Worm (Caenorhabditis elegans) whole organism, L4 larva: Measurements from ENCODE around the gene jnk-1.

ENCODE experiments used
- F10B5.3 ChIP-seq: sonication (generic microtip); optimal IDR thresholded peaks from 2 replicates; lab custom pipeline; 2016; ENCODE audit warnings: mild to moderate bottlenecking, missing genetic modification characterization, missing compliant biosample characterization
- F26F4.8 ChIP-seq: fragments of 200-800 bp; sonication (Bioruptor generic); conservative IDR thresholded peaks from 2 replicates; pipeline ENCODE4 v1.3.6; 2022; ENCODE audit warnings: missing genetic modification characterization, missing compliant biosample characterization
- R02D3.7 ChIP-seq: fragments of 150-350 bp; sonication (generic microtip); optimal IDR thresholded peaks from 3 replicates; lab custom pipeline; 2014; ENCODE audit warnings: missing biosample characterization, missing genetic modification characterization
- Y105C5A.15 ChIP-seq: fragments of 200-800 bp; sonication (Bioruptor generic); IDR thresholded peaks from 2 replicates; pipeline ENCODE4 v1.3.6; 2022; ENCODE audit warnings: missing genetic modification characterization, missing compliant biosample characterization
- Y48G9A.11 ChIP-seq: fragments of 200-800 bp; sonication (Bioruptor generic); IDR thresholded peaks from 2 replicates; pipeline ENCODE4 v1.3.6; 2022; ENCODE audit warnings: missing genetic modification reagents, missing genetic modification characterization, missing compliant biosample characterization
- ZK337.2 ChIP-seq: fragments of 200-800 bp; sonication (Bioruptor generic); IDR thresholded peaks from 2 replicates; pipeline ENCODE4 v1.3.6; 2022; ENCODE audit warnings: missing genetic modification reagents, missing genetic modification characterization, missing compliant biosample characterization
- aha-1 ChIP-seq: fragments of 150-350 bp; peaks from one replicate; lab custom pipeline; 2014; ENCODE audit warnings: missing biosample characterization, missing genetic modification characterization
- aly-2 ChIP-seq: sonication (generic microtip); optimal IDR thresholded peaks from 2 replicates; lab custom pipeline; 2018; ENCODE audit warnings: missing biosample characterization, missing genetic modification characterization
- ama-1 ChIP-seq: fragments of 150-350 bp; optimal IDR thresholded peaks from 2 replicates; lab custom pipeline; 2014; ENCODE audit warnings: inconsistent platforms, mixed read lengths
- ceh-28 ChIP-seq: fragments of 150-350 bp; optimal IDR thresholded peaks from 2 replicates; lab custom pipeline; 2014; ENCODE audit warnings: missing biosample characterization, missing genetic modification reagents, missing genetic modification characterization
- ceh-32 ChIP-seq: sonication (generic microtip); optimal IDR thresholded peaks from 2 replicates; lab custom pipeline; 2016; ENCODE audit warnings: mild to moderate bottlenecking, missing genetic modification characterization, missing compliant biosample characterization; ENCODE audit not compliant: poor library complexity
- ceh-44 ChIP-seq: fragments of 200-800 bp; sonication (Bioruptor generic); IDR thresholded peaks from 2 replicates; pipeline ENCODE4 v1.3.6; 2022; ENCODE audit warnings: missing genetic modification reagents, missing genetic modification characterization, missing compliant biosample characterization
- ceh-62 ChIP-seq: sonication (generic microtip); optimal IDR thresholded peaks from 2 replicates; lab custom pipeline; 2017; ENCODE audit warnings: missing biosample characterization, missing genetic modification characterization
- ceh-82 ChIP-seq: sonication (generic microtip); optimal IDR thresholded peaks from 2 replicates; lab custom pipeline; 2017; ENCODE audit warnings: missing biosample characterization, missing genetic modification characterization
- ces-1 ChIP-seq: fragments of 150-350 bp; sonication (generic microtip); optimal IDR thresholded peaks from 4 replicates; lab custom pipeline; 2014; ENCODE audit warnings: missing biosample characterization, missing genetic modification reagents, missing genetic modification characterization
- cey-2 ChIP-seq: sonication (generic microtip); optimal IDR thresholded peaks from 3 replicates; lab custom pipeline; 2017; ENCODE audit warnings: missing genetic modification characterization, mild to moderate bottlenecking, missing compliant biosample characterization, antibody characterized with exemption, borderline replicate concordance; ENCODE audit not compliant: insufficient read depth
- ctbp-1 ChIP-seq: fragments of 200-800 bp; sonication (Bioruptor generic); IDR thresholded peaks from 2 replicates; pipeline ENCODE4 v1.3.6; 2022; ENCODE audit warnings: missing genetic modification reagents, missing genetic modification characterization, missing compliant biosample characterization
- daf-12 ChIP-seq: fragments of 150-350 bp; optimal IDR thresholded peaks from 2 replicates; lab custom pipeline; 2014; ENCODE audit warnings: missing biosample characterization, missing genetic modification reagents, missing genetic modification characterization
- daf-19 ChIP-seq: fragments of 200-800 bp; sonication (Bioruptor generic); conservative IDR thresholded peaks from 2 replicates; pipeline ENCODE4 v1.3.6; 2022; ENCODE audit warnings: missing genetic modification characterization, missing compliant biosample characterization
- duxl-1 ChIP-seq: sonication (generic microtip); optimal IDR thresholded peaks from 2 replicates; lab custom pipeline; 2016; ENCODE audit warnings: mild to moderate bottlenecking, missing genetic modification characterization, moderate library complexity, missing compliant biosample characterization; ENCODE audit not compliant: poor library complexity
- dve-1 ChIP-seq: sonication (generic microtip); optimal IDR thresholded peaks from 2 replicates; lab custom pipeline; 2017; ENCODE audit warnings: antibody characterized with exemption, mild to moderate bottlenecking, missing genetic modification characterization, missing compliant biosample characterization; ENCODE audit not compliant: insufficient read depth
- egl-27 ChIP-seq: sonication (generic microtip); optimal IDR thresholded peaks from 3 replicates; lab custom pipeline; 2017; ENCODE audit warnings: missing biosample characterization, missing genetic modification reagents, missing genetic modification characterization
- egl-43 ChIP-seq: fragments of 200-800 bp; sonication (Bioruptor generic); IDR thresholded peaks from 2 replicates; pipeline ENCODE4 v1.3.6; 2022; ENCODE audit warnings: missing genetic modification reagents, missing genetic modification characterization, missing compliant biosample characterization
- gei-8 ChIP-seq: fragments of 200-800 bp; sonication (Bioruptor generic); optimal IDR thresholded peaks from 2 replicates; lab custom pipeline; 2018; ENCODE audit warnings: mild to moderate bottlenecking, missing genetic modification characterization, missing compliant biosample characterization
- hlh-30 ChIP-seq: sonication (generic microtip); optimal IDR thresholded peaks from 2 replicates; lab custom pipeline; 2017; ENCODE audit warnings: antibody characterized with exemption, mild to moderate bottlenecking, missing genetic modification characterization, missing compliant biosample characterization; ENCODE audit not compliant: insufficient read depth
- lin-13 ChIP-seq: fragments of 150-350 bp; optimal IDR thresholded peaks from 2 replicates; lab custom pipeline; 2014; ENCODE audit warnings: missing biosample characterization, missing genetic modification reagents, missing genetic modification characterization
- lin-29 ChIP-seq: fragments of 200-800 bp; sonication (Bioruptor generic); IDR thresholded peaks from 2 replicates; pipeline ENCODE4 v1.3.6; 2022; ENCODE audit warnings: missing genetic modification reagents, missing genetic modification characterization, missing compliant biosample characterization
- lin-38 ChIP-seq: fragments of 200-800 bp; sonication (Bioruptor generic); IDR thresholded peaks from 2 replicates; pipeline ENCODE4 v1.3.6; 2022; ENCODE audit warnings: missing genetic modification reagents, missing genetic modification characterization, missing compliant biosample characterization
- lir-3 ChIP-seq: sonication (generic microtip); optimal IDR thresholded peaks from 2 replicates; lab custom pipeline; 2016; ENCODE audit warnings: mild to moderate bottlenecking, missing genetic modification characterization, missing compliant biosample characterization
- lsy-2 ChIP-seq, 2 experiments: fragments of 150-350 bp in 1 of 2; sonication (generic microtip) in 1 of 2; optimal IDR thresholded peaks; 2 replicates each; lab custom pipeline; 2014 to 2017; ENCODE audit warnings: missing biosample characterization in 2 of 2, missing genetic modification characterization in 2 of 2
- madf-5 ChIP-seq, 2 experiments: fragments of 200-800 bp; sonication (Bioruptor generic); IDR thresholded peaks; 2 replicates each; pipeline ENCODE4 v1.3.6; 2022; ENCODE audit warnings: missing compliant biosample characterization in 2 of 2, missing genetic modification characterization in 2 of 2
- mes-2 ChIP-seq: sonication (generic microtip); optimal IDR thresholded peaks from 2 replicates; lab custom pipeline; 2016; ENCODE audit warnings: missing genotype, mild to moderate bottlenecking, missing genetic modification characterization, missing compliant biosample characterization; ENCODE audit not compliant: poor library complexity, severe bottlenecking
- nhr-10 ChIP-seq: fragments of 150-350 bp; optimal IDR thresholded peaks from 2 replicates; lab custom pipeline; 2014; ENCODE audit warnings: missing biosample characterization, missing genetic modification characterization
- nhr-102 ChIP-seq: sonication (generic microtip); optimal IDR thresholded peaks from 2 replicates; lab custom pipeline; 2016; ENCODE audit warnings: mild to moderate bottlenecking, missing genetic modification characterization, moderate library complexity, missing compliant biosample characterization
- nhr-111 ChIP-seq: fragments of 200-800 bp; sonication (Bioruptor generic); optimal IDR thresholded peaks from 2 replicates; lab custom pipeline; 2018; ENCODE audit warnings: mild to moderate bottlenecking, missing genetic modification characterization, missing compliant biosample characterization
- nhr-28 ChIP-seq: fragments of 150-350 bp; optimal IDR thresholded peaks from 2 replicates; lab custom pipeline; 2014; ENCODE audit warnings: missing biosample characterization, missing genetic modification characterization
- nhr-41 ChIP-seq: fragments of 200-800 bp; sonication (Bioruptor generic); IDR thresholded peaks from 2 replicates; pipeline ENCODE4 v1.3.6; 2022; ENCODE audit warnings: missing genetic modification reagents, missing genetic modification characterization, missing compliant biosample characterization
- nhr-6 ChIP-seq: fragments of 150-350 bp; optimal IDR thresholded peaks from 2 replicates; lab custom pipeline; 2014; ENCODE audit warnings: missing biosample characterization, missing genetic modification characterization
- nhr-77 ChIP-seq: fragments of 150-350 bp; optimal IDR thresholded peaks from 2 replicates; lab custom pipeline; 2014; ENCODE audit warnings: missing biosample characterization, missing genetic modification characterization
- php-3 ChIP-seq: fragments of 200-800 bp; sonication (Bioruptor generic); IDR thresholded peaks from 2 replicates; pipeline ENCODE4 v1.3.6; 2022; ENCODE audit warnings: missing genetic modification reagents, missing genetic modification characterization, missing compliant biosample characterization
- set-16 ChIP-seq: fragments of 200-800 bp; sonication (Bioruptor generic); IDR thresholded peaks from 2 replicates; pipeline ENCODE4 v1.3.6; 2022; ENCODE audit warnings: missing genetic modification reagents, missing genetic modification characterization, missing compliant biosample characterization
- snpc-1.2 ChIP-seq: fragments of 200-800 bp; sonication (Bioruptor generic); IDR thresholded peaks from 2 replicates; pipeline ENCODE4 v1.3.6; 2022; ENCODE audit warnings: missing genetic modification reagents, missing genetic modification characterization, missing compliant biosample characterization
- snpc-4 ChIP-seq: fragments of 150-350 bp; optimal IDR thresholded peaks from 2 replicates; lab custom pipeline; 2014; ENCODE audit warnings: missing biosample characterization, missing genetic modification characterization
- spr-1 ChIP-seq: sonication (generic microtip); optimal IDR thresholded peaks from 2 replicates; lab custom pipeline; 2016; ENCODE audit warnings: mild to moderate bottlenecking, missing genetic modification characterization, missing compliant biosample characterization
- spr-3 ChIP-seq: fragments of 200-800 bp; sonication (Bioruptor generic); optimal IDR thresholded peaks from 2 replicates; lab custom pipeline; 2018; ENCODE audit warnings: mild to moderate bottlenecking, missing genetic modification characterization, missing compliant biosample characterization
- tag-97 ChIP-seq: fragments of 200-800 bp; sonication (Bioruptor generic); IDR thresholded peaks from 2 replicates; pipeline ENCODE4 v1.3.6; 2022; ENCODE audit warnings: missing genetic modification characterization, missing compliant biosample characterization
- unc-130 ChIP-seq: sonication (generic microtip); optimal IDR thresholded peaks from 2 replicates; lab custom pipeline; 2016; ENCODE audit warnings: missing genetic modification reagents, missing genetic modification characterization, missing compliant biosample characterization
- unc-39 ChIP-seq: sonication (generic microtip); optimal IDR thresholded peaks from 2 replicates; lab custom pipeline; 2017; ENCODE audit warnings: missing biosample characterization, missing genetic modification characterization
- unc-62 ChIP-seq, 3 experiments: fragments of 150-350 bp in 1 of 3; sonication (generic microtip); optimal IDR thresholded peaks in 2 of 3; peaks in 1 of 3; 1 replicate in 1 of 3; 2 replicates in 2 of 3; lab custom pipeline; 2014 to 2017; ENCODE audit warnings: missing biosample characterization in 3 of 3, missing genetic modification characterization in 3 of 3, missing genetic modification reagents in 3 of 3, missing genotype in 1 of 3
- zag-1 ChIP-seq: fragments of 150-350 bp; optimal IDR thresholded peaks from 2 replicates; lab custom pipeline; 2014; ENCODE audit warnings: missing biosample characterization, missing genetic modification characterization
- zfp-2 ChIP-seq: sonication (generic microtip); optimal IDR thresholded peaks from 2 replicates; lab custom pipeline; 2016; ENCODE audit warnings: mild to moderate bottlenecking, missing genetic modification characterization, missing compliant biosample characterization
- ztf-7 ChIP-seq: fragments of 150-350 bp; optimal IDR thresholded peaks from 2 replicates; lab custom pipeline; 2014; ENCODE audit warnings: missing biosample characterization, missing genetic modification characterization

jnk-1 gene

ce11 chrIV:6919318-6919717 lies 38.1 kb upstream of the jnk-1 start, which contains the start of gene ruvb-2 (continued):
- no peak for TF ChIP-seq nhr-10
- TF ChIP-seq daf-19: no peak
- peak; percentile 6 to 93 for TF ChIP-seq lsy-2 (tag; optimal IDR thresholded peaks at IDR 0.05; lab: Kevin White, UChicago)
- no peak for TF ChIP-seq Y105C5A.15
- TF ChIP-seq nhr-41: no peak
- peak; percentile 23 for TF ChIP-seq ceh-32 (tag; lab: Kevin White, UChicago)
- peak; percentile 89 for TF ChIP-seq snpc-1.2 (GFP tag; lab: Robert Waterston, UW)
- no peak for TF ChIP-seq ceh-44 (GFP tag; lab: Robert Waterston, UW)
- TF ChIP-seq ceh-82 (tag; lab: Kevin White, UChicago): no peak
- TF ChIP-seq ceh-28 (tag; lab: Kevin White, UChicago): no peak
- TF ChIP-seq zag-1: no peak
- TF ChIP-seq ama-1: no peak
- TF ChIP-seq F26F4.8 (GFP tag; lab: Robert Waterston, UW): no peak
- peak; percentile 84 for TF ChIP-seq lin-38 (GFP tag; lab: Robert Waterston, UW)
- TF ChIP-seq aha-1 (tag; lab: Kevin White, UChicago): peak; percentile 97
- peak; percentile 38 for TF ChIP-seq spr-1
- no peak for TF ChIP-seq egl-27 (tag; lab: Kevin White, UChicago)
- peak; percentile 72 for TF ChIP-seq nhr-102 (tag; lab: Kevin White, UChicago)
- no peak for TF ChIP-seq snpc-4
- TF ChIP-seq lin-29 (GFP tag; lab: Robert Waterston, UW): no peak
- peak; percentile 40 for TF ChIP-seq nhr-28 (tag; lab: Kevin White, UChicago)
- peak; percentile 92 for TF ChIP-seq hlh-30 (tag; lab: Kevin White, UChicago)
- no peak for TF ChIP-seq F10B5.3 (tag; lab: Kevin White, UChicago)
- TF ChIP-seq unc-130 (GFP tag; lab: Kevin White, UChicago): peak; percentile 3
- TF ChIP-seq unc-39: no peak
- TF ChIP-seq ctbp-1 (GFP tag; lab: Robert Waterston, UW): peak; percentile 57; the same call in 1 of the 2 replicates
- TF ChIP-seq cey-2 (tag; lab: Kevin White, UChicago): no peak
- TF ChIP-seq egl-43 (GFP tag; lab: Robert Waterston, UW): no peak
- peak in 1 of 2 experiments; percentile 91 for TF ChIP-seq unc-62 (GFP tag; optimal IDR thresholded peaks at IDR 0.05 in 1 of 2; lab: Kevin White, UChicago)
- TF ChIP-seq unc-62 (tag; optimal IDR thresholded peaks at IDR 0.05; lab: Kevin White, UChicago): no peak
- TF ChIP-seq set-16 (GFP tag; lab: Robert Waterston, UW): no peak
- peak; percentile 55 for TF ChIP-seq ztf-7 (tag; lab: Kevin White, UChicago)
- TF ChIP-seq gei-8 (GFP tag; lab: Kevin White, UChicago): no peak
- peak; percentile 21 for TF ChIP-seq zfp-2
- no peak for TF ChIP-seq tag-97
- TF ChIP-seq nhr-6: peak; percentile 81
- TF ChIP-seq ces-1 (GFP tag; lab: Kevin White, UChicago): no peak
- TF ChIP-seq nhr-111 (GFP tag; lab: Kevin White, UChicago): no peak
- TF ChIP-seq duxl-1: peak; percentile 71
- TF ChIP-seq lin-13: peak; percentile 65
- TF ChIP-seq dve-1 (tag; lab: Kevin White, UChicago): peak; percentile 88
- TF ChIP-seq ZK337.2 (GFP tag; lab: Robert Waterston, UW): no peak
- TF ChIP-seq php-3 (GFP tag; lab: Robert Waterston, UW): no peak
- TF ChIP-seq nhr-77 (tag; lab: Kevin White, UChicago): peak; percentile 77
- TF ChIP-seq spr-3 (GFP tag; lab: Kevin White, UChicago): peak; percentile 59
- TF ChIP-seq madf-5 (GFP tag; IDR thresholded peaks at IDR 0.05; lab: Robert Waterston, UW): no peak
- TF ChIP-seq Y48G9A.11 (GFP tag; lab: Robert Waterston, UW): no peak
- TF ChIP-seq ceh-62: no peak
- no peak for TF ChIP-seq aly-2
- no peak for TF ChIP-seq lir-3
- TF ChIP-seq mes-2: no peak
- TF ChIP-seq daf-12 (tag; lab: Kevin White, UChicago): no peak
- no peak for TF ChIP-seq R02D3.7 (tag; lab: Kevin White, UChicago)
